Worm (Caenorhabditis elegans) whole organism, L4/young adult: Measurements from ENCODE around the gene F01G4.4.

Experiments
- W03F9.2 ChIP-seq: fragments of 150-350 bp; optimal IDR thresholded peaks from 2 replicates; lab custom pipeline; 2014; ENCODE audit warnings: missing biosample characterization, missing genetic modification characterization
- dao-5 ChIP-seq: sonication (generic microtip); optimal IDR thresholded peaks from 2 replicates; lab custom pipeline; 2016; ENCODE audit warnings: missing genotype, missing genetic modification characterization, moderate library complexity, missing compliant biosample characterization
- him-1 ChIP-seq: sonication (generic microtip); optimal IDR thresholded peaks from 2 replicates; lab custom pipeline; 2016; ENCODE audit warnings: missing genotype, missing genetic modification reagents, missing genetic modification characterization, missing compliant biosample characterization

ce11 chrIV:11110995-11111619, 32.0 kb upstream of the F01G4.4 start, which contains the start of gene rps-5:
- TF ChIP-seq him-1 (tag; lab: Kevin White, UChicago) (no peak), dao-5 (tag; lab: Kevin White, UChicago) (no peak), W03F9.2 (tag; lab: Kevin White, UChicago) (peak; percentile 71)
